Worm (Caenorhabditis elegans) whole organism, young adult: Measurements from ENCODE around the gene F22F7.3.

ENCODE experiments used
- B0035.1 ChIP-seq: sonication (generic microtip); optimal IDR thresholded peaks from 2 replicates; lab custom pipeline; 2016; ENCODE audit warnings: missing genetic modification characterization, mild to moderate bottlenecking, missing compliant biosample characterization, missing genotype, missing genetic modification reagents
- F23B12.7 ChIP-seq: sonication (generic microtip); optimal IDR thresholded peaks from 2 replicates; lab custom pipeline; 2017; ENCODE audit warnings: missing genetic modification characterization, mild to moderate bottlenecking, missing compliant biosample characterization, antibody characterized with exemption, moderate library complexity; ENCODE audit not compliant: insufficient read depth
- Y53G8AR.9 ChIP-seq: fragments of 200-800 bp; sonication (Bioruptor generic); conservative IDR thresholded peaks from 2 replicates; pipeline ENCODE4 v1.3.6; 2022; ENCODE audit warnings: missing genetic modification reagents, missing genetic modification characterization, missing compliant biosample characterization
- chd-7 ChIP-seq: sonication (generic microtip); optimal IDR thresholded peaks from 2 replicates; lab custom pipeline; 2016; ENCODE audit warnings: mild to moderate bottlenecking, missing genetic modification characterization, moderate library complexity, missing compliant biosample characterization
- ekl-4 ChIP-seq: fragments of 200-800 bp; sonication (Bioruptor generic); IDR thresholded peaks from 2 replicates; pipeline ENCODE4 v1.3.6; 2022; ENCODE audit warnings: missing genetic modification reagents, missing genetic modification characterization, missing compliant biosample characterization
- lin-40 ChIP-seq: sonication (generic microtip); optimal IDR thresholded peaks from 2 replicates; lab custom pipeline; 2016; ENCODE audit warnings: missing genetic modification characterization, mild to moderate bottlenecking, missing compliant biosample characterization, missing genotype, missing genetic modification reagents
- madf-10 ChIP-seq: sonication (generic microtip); optimal IDR thresholded peaks from 2 replicates; lab custom pipeline; 2016; ENCODE audit warnings: mild to moderate bottlenecking, missing genetic modification characterization, missing compliant biosample characterization
- madf-3 ChIP-seq: fragments of 200-800 bp; sonication (Bioruptor generic); IDR thresholded peaks from 2 replicates; pipeline ENCODE4 v1.3.6; 2022; ENCODE audit warnings: missing genetic modification reagents, missing genetic modification characterization, missing compliant biosample characterization
- madf-8 ChIP-seq: fragments of 200-800 bp; sonication (Bioruptor generic); conservative IDR thresholded peaks from 2 replicates; pipeline ENCODE4 v1.3.6; 2022; ENCODE audit warnings: missing genetic modification reagents, missing genetic modification characterization, missing compliant biosample characterization
- repo-1 ChIP-seq: sonication (generic microtip); optimal IDR thresholded peaks from 2 replicates; lab custom pipeline; 2017; ENCODE audit warnings: mild to moderate bottlenecking, missing genetic modification characterization, missing compliant biosample characterization
- snpc-4 ChIP-seq, 5 experiments: fragments of 150-350 bp in 1 of 5; sonication (generic microtip) in 4 of 5; optimal IDR thresholded peaks; 2 replicates each; lab custom pipeline; 2014 to 2018; ENCODE audit warnings: missing genetic modification characterization in 5 of 5, missing biosample characterization in 3 of 5, antibody characterized with exemption in 2 of 5, mild to moderate bottlenecking in 2 of 5, missing compliant biosample characterization in 2 of 5, missing genotype in 2 of 5, moderate library complexity in 2 of 5, missing genetic modification reagents in 1 of 5
- unc-62 ChIP-seq: fragments of 150-350 bp; optimal IDR thresholded peaks from 2 replicates; lab custom pipeline; 2014; ENCODE audit warnings: missing biosample characterization, missing genetic modification reagents, missing genetic modification characterization
- ztf-26 ChIP-seq: sonication (generic microtip); optimal IDR thresholded peaks from 2 replicates; lab custom pipeline; 2017; ENCODE audit warnings: missing genetic modification characterization, missing compliant biosample characterization
- ztf-6 ChIP-seq: fragments of 200-800 bp; sonication (Bioruptor generic); IDR thresholded peaks from 2 replicates; pipeline ENCODE4 v1.3.6; 2022; ENCODE audit warnings: missing genetic modification reagents, missing genetic modification characterization, missing compliant biosample characterization

- no peak for TF ChIP-seq unc-62 (GFP tag; lab: Kevin White, UChicago)
- no peak for TF ChIP-seq chd-7 (tag; lab: Kevin White, UChicago)
- no peak for TF ChIP-seq ztf-6 (GFP tag; lab: Robert Waterston, UW)
- no peak for TF ChIP-seq F23B12.7 (tag; lab: Kevin White, UChicago)
- no peak for TF ChIP-seq B0035.1 (tag; lab: Kevin White, UChicago)
- no peak for TF ChIP-seq Y53G8AR.9 (GFP tag; lab: Robert Waterston, UW)
- TF ChIP-seq lin-40 (tag; lab: Kevin White, UChicago), result no peak
- TF ChIP-seq repo-1 (tag; lab: Kevin White, UChicago), result no peak
- TF ChIP-seq madf-3, result no peak
- no peak for TF ChIP-seq madf-10 (tag; lab: Kevin White, UChicago)
- no peak for TF ChIP-seq ztf-26 (tag; lab: Kevin White, UChicago)
- TF ChIP-seq madf-8, result no peak
- TF ChIP-seq ekl-4 (GFP tag; lab: Robert Waterston, UW), result no peak
- TF ChIP-seq snpc-4 (GFP tag; optimal IDR thresholded peaks at IDR 0.05; lab: Kevin White, UChicago), result no peak
- no peak for TF ChIP-seq snpc-4 (tag; optimal IDR thresholded peaks at IDR 0.05; lab: Kevin White, UChicago)
These were observed 24.9 kb downstream of the F22F7.3 start for ce11 chrV:2135323-2135722.
